Worm (Caenorhabditis elegans): ENCODE measurements around the gene D1053.2.

Gene D1053.2

ce11 chrX:11720058-11720457, 7.9 kb upstream of the D1053.2 start:
- 0 out of 2 replicates have a peak, but pooled peaks have one; percentile 27 for TF ChIP-seq tra-1 (GFP tag; IDR thresholded peaks at IDR 0.05)
- no peak for TF ChIP-seq daf-16 (GFP tag; optimal IDR thresholded peaks at IDR 0.05)
- TF ChIP-seq daf-16 (tag; optimal IDR thresholded peaks at IDR 0.05), result peak; percentile 23
- TF ChIP-seq cey-2 (tag; optimal IDR thresholded peaks at IDR 0.05; ENCODE audit: borderline replicate concordance, insufficient read depth), result peak; percentile 39
- TF ChIP-seq nhr-28 (tag; optimal IDR thresholded peaks at IDR 0.05), result peak; percentile 11
- TF ChIP-seq mxl-3 (GFP tag; optimal IDR thresholded peaks at IDR 0.05), result peak; percentile 65
- no peak for TF ChIP-seq ceh-32 (tag; optimal IDR thresholded peaks at IDR 0.05; ENCODE audit: poor library complexity)
- TF ChIP-seq daf-8 (GFP tag; IDR thresholded peaks at IDR 0.05), result no peak
- peak; percentile 6 for TF ChIP-seq dve-1 (tag; optimal IDR thresholded peaks at IDR 0.05; ENCODE audit: insufficient read depth)
- no peak for TF ChIP-seq T20F7.1 (GFP tag; optimal IDR thresholded peaks at IDR 0.05)
- peak; percentile 55 for TF ChIP-seq nhr-25 (tag; optimal IDR thresholded peaks at IDR 0.05; ENCODE audit: borderline replicate concordance, insufficient read depth)
- TF ChIP-seq hlh-11 (tag; optimal IDR thresholded peaks at IDR 0.05), result peak; percentile 38

- TF ChIP-seq nhr-25 (tag; optimal IDR thresholded peaks at IDR 0.05; ENCODE audit: borderline replicate concordance, insufficient read depth) (no peak), nhr-10 (tag; optimal IDR thresholded peaks at IDR 0.05) (no peak), ces-1 (GFP tag; optimal IDR thresholded peaks at IDR 0.05) (peak; percentile 69), fkh-10 (GFP tag; optimal IDR thresholded peaks at IDR 0.05) (no peak), dve-1 (tag; optimal IDR thresholded peaks at IDR 0.05; ENCODE audit: insufficient read depth) (peak; percentile 54), aha-1 (tag) (no peak), lir-3 (tag; optimal IDR thresholded peaks at IDR 0.05) (no peak), egl-27 (tag; optimal IDR thresholded peaks at IDR 0.05) (no peak), lin-15B (tag; optimal IDR thresholded peaks at IDR 0.05) (no peak), arid-1 (GFP tag; conservative IDR thresholded peaks at IDR 0.05) (no peak), pha-4 (GFP tag; IDR thresholded peaks at IDR 0.05) (no peak), pha-4 (tag; optimal IDR thresholded peaks at IDR 0.05) (no peak), daf-12 (tag; optimal IDR thresholded peaks at IDR 0.05) (no peak), lsy-2 (tag; optimal IDR thresholded peaks at IDR 0.05) (no peak), hlh-11 (tag; optimal IDR thresholded peaks at IDR 0.05) (peak; percentile 61), pqm-1 (tag; optimal IDR thresholded peaks at IDR 0.05) (peak; percentile 69), zip-11 (GFP tag; IDR thresholded peaks at IDR 0.05) (no peak), dmd-6 (GFP tag; IDR thresholded peaks at IDR 0.05) (no peak), F44E2.7 (GFP tag; IDR thresholded peaks at IDR 0.05) (no peak), ceh-44 (GFP tag; IDR thresholded peaks at IDR 0.05) (no peak), gei-8 (GFP tag; optimal IDR thresholded peaks at IDR 0.05) (no peak), Y105C5A.15 (GFP tag; IDR thresholded peaks at IDR 0.05) (no peak), hif-1 (tag; optimal IDR thresholded peaks at IDR 0.05) (no peak), mep-1 (tag; optimal IDR thresholded peaks at IDR 0.05) (peak; percentile 55), vab-7 (GFP tag; IDR thresholded peaks at IDR 0.05) (no peak), unc-62 (GFP tag; optimal IDR thresholded peaks at IDR 0.05 in 1 of 2) (peak in 1 of 2 experiments; percentile 21), unc-62 (tag; optimal IDR thresholded peaks at IDR 0.05) (no peak), mdl-1 (tag; optimal IDR thresholded peaks at IDR 0.05) (peak in 1 of 2 experiments; percentile 69), nhr-48 (tag; optimal IDR thresholded peaks at IDR 0.05) (no peak), nhr-42 (GFP tag; IDR thresholded peaks at IDR 0.05) (no peak), daf-19 (GFP tag; conservative IDR thresholded peaks at IDR 0.05) (no peak), skn-1 (tag; optimal IDR thresholded peaks at IDR 0.05) (no peak), dmd-9 (GFP tag; IDR thresholded peaks at IDR 0.05) (no peak), ceh-82 (tag; optimal IDR thresholded peaks at IDR 0.05) (no peak), nhr-41 (GFP tag; IDR thresholded peaks at IDR 0.05) (no peak), nhr-28 (tag; optimal IDR thresholded peaks at IDR 0.05) (peak; percentile 90), lim-7 (GFP tag; IDR thresholded peaks at IDR 0.05) (no peak), mxl-3 (GFP tag; optimal IDR thresholded peaks at IDR 0.05) (peak; percentile 12), zag-1 (tag; optimal IDR thresholded peaks at IDR 0.05) (no peak), php-3 (GFP tag; IDR thresholded peaks at IDR 0.05) (0 out of 2 replicates have a peak, but pooled peaks have one; percentile 44), nhr-77 (tag; optimal IDR thresholded peaks at IDR 0.05) (no peak), daf-16 (GFP tag; optimal IDR thresholded peaks at IDR 0.05) (no peak), daf-16 (tag; optimal IDR thresholded peaks at IDR 0.05) (peak; percentile 98), nhr-11 (tag; optimal IDR thresholded peaks at IDR 0.05) (no peak)
These were observed 4.2 kb upstream of the D1053.2 start, which contains the start of gene D1053.4 for ce11 chrX:11723781-11724201. Gene D1053.4, minus strand, starts transcription at chrX:11723800.

All from whole organism, L4 larva.